Worm (Caenorhabditis elegans) whole organism, L1 larva: ENCODE data around the gene otpl-6.
"Not testable (repeated sequence)": the region's sequence is repeated elsewhere in the genome, so short reads cannot be mapped to it uniquely, and the experiment has no call there.

Experiments used
- C16A3.4 ChIP-seq: fragments of 150-350 bp; optimal IDR thresholded peaks from 2 replicates; lab custom pipeline; 2014; ENCODE audit warnings: missing biosample characterization, missing genetic modification characterization
- F16B12.6 ChIP-seq: fragments of 150-350 bp; optimal IDR thresholded peaks from 2 replicates; lab custom pipeline; 2014; ENCODE audit warnings: missing biosample characterization, missing genetic modification characterization
- aha-1 ChIP-seq: fragments of 150-350 bp; optimal IDR thresholded peaks from 2 replicates; lab custom pipeline; 2014; ENCODE audit warnings: missing biosample characterization, missing genetic modification characterization
- aly-2 ChIP-seq: fragments of 150-350 bp; optimal IDR thresholded peaks from 2 replicates; lab custom pipeline; 2014; ENCODE audit warnings: missing biosample characterization, missing genetic modification characterization
- ceh-63 ChIP-seq: fragments of 200-800 bp; sonication (Bioruptor generic); optimal IDR thresholded peaks from 2 replicates; lab custom pipeline; 2018; ENCODE audit warnings: mild to moderate bottlenecking, missing genetic modification characterization, missing compliant biosample characterization
- ceh-8 ChIP-seq: fragments of 200-800 bp; sonication (Bioruptor generic); optimal IDR thresholded peaks from 2 replicates; lab custom pipeline; 2018; ENCODE audit warnings: mild to moderate bottlenecking, missing genetic modification characterization, moderate library complexity, missing compliant biosample characterization
- ceh-88 ChIP-seq: fragments of 200-800 bp; sonication (Bioruptor generic); IDR thresholded peaks from 2 replicates; pipeline ENCODE4 v1.3.6; 2022; ENCODE audit warnings: missing genetic modification characterization, missing compliant biosample characterization
- ces-1 ChIP-seq: fragments of 150-350 bp; optimal IDR thresholded peaks from 2 replicates; lab custom pipeline; 2014; ENCODE audit warnings: missing biosample characterization, missing genetic modification reagents, missing genetic modification characterization
- efl-1 ChIP-seq, 4 experiments: fragments of 150-350 bp; optimal IDR thresholded peaks in 3 of 4; peaks in 1 of 4; 1 replicate in 1 of 4; 2 replicates in 3 of 4; lab custom pipeline; 2014; ENCODE audit warnings: missing biosample characterization in 2 of 4, missing genetic modification characterization in 2 of 4, missing genetic modification reagents in 2 of 4
- efl-3 ChIP-seq: fragments of 200-800 bp; sonication (Bioruptor generic); optimal IDR thresholded peaks from 2 replicates; lab custom pipeline; 2018; ENCODE audit warnings: mild to moderate bottlenecking, missing genetic modification characterization, missing compliant biosample characterization
- egl-27 ChIP-seq, 2 experiments: fragments of 150-350 bp in 1 of 2; sonication (generic microtip); optimal IDR thresholded peaks; 3 replicates each; lab custom pipeline; 2017 to 2018; ENCODE audit warnings: missing biosample characterization in 2 of 2, missing genetic modification characterization in 2 of 2, missing genetic modification reagents in 2 of 2
- fkh-10 ChIP-seq: sonication (generic microtip); optimal IDR thresholded peaks from 2 replicates; lab custom pipeline; 2017; ENCODE audit warnings: missing biosample characterization, missing genetic modification reagents, missing genetic modification characterization
- fkh-4 ChIP-seq: sonication (generic microtip); optimal IDR thresholded peaks from 2 replicates; lab custom pipeline; 2016; ENCODE audit warnings: missing compliant biosample characterization, missing genetic modification characterization, borderline replicate concordance
- grh-1 ChIP-seq: fragments of 200-800 bp; sonication (Bioruptor generic); IDR thresholded peaks from 2 replicates; pipeline ENCODE4 v1.3.6; 2022; ENCODE audit warnings: missing genetic modification reagents, missing genetic modification characterization, missing compliant biosample characterization
- hlh-4 ChIP-seq: sonication (generic microtip); optimal IDR thresholded peaks from 2 replicates; lab custom pipeline; 2016; ENCODE audit warnings: mild to moderate bottlenecking, missing genetic modification characterization, missing compliant biosample characterization
- hpl-2 ChIP-seq: fragments of 150-350 bp; optimal IDR thresholded peaks from 2 replicates; lab custom pipeline; 2014; ENCODE audit warnings: missing biosample characterization, missing genetic modification reagents, missing genetic modification characterization
- isw-1 ChIP-seq: fragments of 200-800 bp; sonication (Bioruptor generic); IDR thresholded peaks from 2 replicates; pipeline ENCODE4 v1.3.6; 2022; ENCODE audit warnings: missing genetic modification characterization, missing compliant biosample characterization
- jun-1 ChIP-seq: fragments of 150-350 bp; optimal IDR thresholded peaks from 2 replicates; lab custom pipeline; 2014; ENCODE audit warnings: missing biosample characterization, missing genetic modification reagents, missing genetic modification characterization
- lin-14 ChIP-seq: fragments of 200-800 bp; sonication (Bioruptor generic); optimal IDR thresholded peaks from 2 replicates; lab custom pipeline; 2018; ENCODE audit warnings: mild to moderate bottlenecking, missing genetic modification characterization, moderate library complexity, missing compliant biosample characterization
- lin-15B ChIP-seq: fragments of 150-350 bp; sonication (generic microtip); optimal IDR thresholded peaks from 3 replicates; lab custom pipeline; 2014; ENCODE audit warnings: missing biosample characterization, missing genetic modification characterization
- nhr-12 ChIP-seq: sonication (generic microtip); optimal IDR thresholded peaks from 2 replicates; lab custom pipeline; 2017; ENCODE audit warnings: missing biosample characterization, missing genetic modification characterization
- nhr-19 ChIP-seq: fragments of 200-800 bp; sonication (Bioruptor generic); conservative IDR thresholded peaks from 2 replicates; pipeline ENCODE4 v1.3.6; 2022; ENCODE audit warnings: missing genetic modification characterization, missing compliant biosample characterization
- nhr-20 ChIP-seq: sonication (generic microtip); optimal IDR thresholded peaks from 2 replicates; lab custom pipeline; 2016; ENCODE audit warnings: mild to moderate bottlenecking, missing genetic modification characterization, missing compliant biosample characterization
- nhr-47 ChIP-seq: sonication (generic microtip); optimal IDR thresholded peaks from 2 replicates; lab custom pipeline; 2016; ENCODE audit warnings: mild to moderate bottlenecking, missing genetic modification characterization, moderate library complexity, missing compliant biosample characterization
- nhr-71 ChIP-seq: sonication (generic microtip); optimal IDR thresholded peaks from 2 replicates; lab custom pipeline; 2016; ENCODE audit warnings: mild to moderate bottlenecking, missing genetic modification characterization, moderate library complexity, missing compliant biosample characterization
- nhr-77 ChIP-seq: fragments of 150-350 bp; optimal IDR thresholded peaks from 2 replicates; lab custom pipeline; 2014; ENCODE audit warnings: missing biosample characterization, missing genetic modification characterization
- nhr-85 ChIP-seq: sonication (generic microtip); peaks from one replicate; lab custom pipeline; 2016; ENCODE audit warnings: missing genetic modification characterization, inconsistent platforms, missing compliant biosample characterization
- nhr-90 ChIP-seq: sonication (generic microtip); optimal IDR thresholded peaks from 2 replicates; lab custom pipeline; 2016; ENCODE audit warnings: mild to moderate bottlenecking, missing genetic modification characterization, missing compliant biosample characterization; ENCODE audit not compliant: poor library complexity
- pag-3 ChIP-seq: sonication (generic microtip); optimal IDR thresholded peaks from 2 replicates; lab custom pipeline; 2017; ENCODE audit warnings: missing genetic modification characterization, mild to moderate bottlenecking, missing compliant biosample characterization, antibody characterized with exemption, borderline replicate concordance; ENCODE audit not compliant: insufficient read depth
- pax-3 ChIP-seq: fragments of 200-800 bp; sonication (Bioruptor generic); optimal IDR thresholded peaks from 2 replicates; lab custom pipeline; 2018; ENCODE audit warnings: mild to moderate bottlenecking, missing genetic modification characterization, moderate library complexity, missing compliant biosample characterization
- rnt-1 ChIP-seq: sonication (generic microtip); optimal IDR thresholded peaks from 2 replicates; lab custom pipeline; 2016; ENCODE audit warnings: mild to moderate bottlenecking, missing genetic modification characterization, moderate library complexity, missing compliant biosample characterization
- snu-23 ChIP-seq: sonication (generic microtip); optimal IDR thresholded peaks from 2 replicates; lab custom pipeline; 2016; ENCODE audit warnings: missing genetic modification characterization, missing compliant biosample characterization
- sox-4 ChIP-seq: sonication (generic microtip); optimal IDR thresholded peaks from 2 replicates; lab custom pipeline; 2016; ENCODE audit warnings: missing genetic modification characterization, missing compliant biosample characterization
- swsn-7 ChIP-seq: sonication (generic microtip); optimal IDR thresholded peaks from 2 replicates; lab custom pipeline; 2016; ENCODE audit warnings: missing genetic modification characterization, missing compliant biosample characterization
- tbx-2 ChIP-seq: sonication (generic microtip); optimal IDR thresholded peaks from 2 replicates; lab custom pipeline; 2016; ENCODE audit warnings: missing genetic modification characterization, missing compliant biosample characterization
- zip-4 ChIP-seq: fragments of 200-800 bp; sonication (Bioruptor generic); optimal IDR thresholded peaks from 2 replicates; lab custom pipeline; 2018; ENCODE audit warnings: mild to moderate bottlenecking, missing genetic modification characterization, moderate library complexity, missing compliant biosample characterization
- ztf-11 ChIP-seq, 2 experiments: sonication (generic microtip); optimal IDR thresholded peaks; 2 replicates each; lab custom pipeline; 2016 to 2017; ENCODE audit warnings: missing genetic modification characterization in 2 of 2, missing biosample characterization in 1 of 2, missing compliant biosample characterization in 1 of 2

The otpl-6 gene

DNA sequence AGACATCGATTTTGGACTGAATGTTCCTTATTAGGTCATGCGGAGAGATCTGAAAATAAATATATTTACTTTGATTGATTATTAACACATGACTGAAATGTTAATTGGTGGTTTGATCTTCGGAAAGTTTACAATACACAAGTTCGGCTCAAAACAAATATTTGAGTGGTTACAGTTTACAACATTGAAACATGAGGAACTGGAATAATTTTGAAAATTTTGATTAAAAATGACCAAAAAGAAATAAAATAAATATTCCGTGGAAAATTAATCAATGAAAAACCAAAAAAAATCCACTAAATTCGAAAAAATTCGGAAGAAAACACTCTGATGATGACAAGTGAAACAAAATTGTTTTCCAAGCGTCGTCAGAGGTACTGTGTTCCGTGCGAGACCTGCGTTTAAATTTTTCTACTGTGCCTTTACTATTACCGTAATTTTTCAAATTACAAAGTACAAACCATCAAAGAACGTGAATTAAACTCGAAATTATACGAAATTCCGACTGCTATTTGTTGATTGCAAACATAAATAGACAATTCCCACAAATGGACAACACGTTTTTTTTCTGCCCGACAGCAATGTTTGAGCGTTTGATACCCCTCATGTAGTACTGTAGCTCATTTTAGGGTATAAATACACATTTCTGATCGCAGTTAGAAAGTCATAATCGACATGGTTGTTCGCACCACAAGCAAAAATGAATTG lies 4.9 kb upstream of the otpl-6 start, which contains the start of the genes F45F2.11 and otpl-7:
Gene F45F2.11 (minus strand): TSS at position 51 of the 708 bp plus-strand sequence.
Gene otpl-7 (plus strand): TSS at position 658 of the 708 bp plus-strand sequence.
- TF ChIP-seq fkh-4 (tag; lab: Kevin White, UChicago) (no peak), ceh-63 (GFP tag; lab: Kevin White, UChicago) (no peak), lin-15B (no peak), C16A3.4 (tag; lab: Kevin White, UChicago) (no peak), nhr-12 (no peak), hlh-4 (tag; lab: Kevin White, UChicago) (no peak), tbx-2 (tag; lab: Kevin White, UChicago) (no peak), hpl-2 (GFP tag; lab: Kevin White, UChicago) (no peak), aha-1 (no peak), pag-3 (tag; lab: Kevin White, UChicago) (no peak), ces-1 (GFP tag; lab: Kevin White, UChicago) (no peak), jun-1 (tag; lab: Kevin White, UChicago) (no peak), nhr-77 (tag; lab: Kevin White, UChicago) (no peak), zip-4 (GFP tag; lab: Kevin White, UChicago) (no peak), ceh-8 (GFP tag; lab: Kevin White, UChicago) (no peak), fkh-10 (GFP tag; lab: Kevin White, UChicago) (no peak), snu-23 (GFP tag; lab: Kevin White, UChicago) (no peak), sox-4 (no peak), pax-3 (tag; lab: Kevin White, UChicago) (no peak)

DNA sequence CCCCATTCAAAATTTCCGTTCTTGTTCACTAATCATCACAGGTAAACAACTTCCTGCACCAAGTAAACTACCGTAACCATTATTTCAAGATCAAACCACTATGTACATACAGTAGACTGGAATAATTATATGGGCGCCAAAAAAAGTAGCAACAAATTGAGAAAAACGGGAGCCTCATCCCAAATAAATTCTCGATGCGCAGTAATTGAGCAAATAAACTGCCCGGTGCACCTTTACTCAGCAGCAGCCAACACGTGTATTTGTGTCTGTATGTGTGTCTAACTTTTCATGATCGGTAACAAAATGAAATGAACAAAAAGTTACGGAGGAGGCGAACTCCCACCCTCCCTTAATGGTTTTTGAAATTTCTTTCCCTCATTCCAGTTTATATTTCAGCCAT lies 3.3 kb downstream of the otpl-6 start, which contains the start of gene otpl-5:
Gene otpl-5 (plus strand): TSS at position 301 of the 400 bp plus-strand sequence.
- TF ChIP-seq zip-4 (GFP tag; lab: Kevin White, UChicago) (no peak), F16B12.6 (no peak), aly-2 (tag; lab: Kevin White, UChicago) (no peak)

DNA sequence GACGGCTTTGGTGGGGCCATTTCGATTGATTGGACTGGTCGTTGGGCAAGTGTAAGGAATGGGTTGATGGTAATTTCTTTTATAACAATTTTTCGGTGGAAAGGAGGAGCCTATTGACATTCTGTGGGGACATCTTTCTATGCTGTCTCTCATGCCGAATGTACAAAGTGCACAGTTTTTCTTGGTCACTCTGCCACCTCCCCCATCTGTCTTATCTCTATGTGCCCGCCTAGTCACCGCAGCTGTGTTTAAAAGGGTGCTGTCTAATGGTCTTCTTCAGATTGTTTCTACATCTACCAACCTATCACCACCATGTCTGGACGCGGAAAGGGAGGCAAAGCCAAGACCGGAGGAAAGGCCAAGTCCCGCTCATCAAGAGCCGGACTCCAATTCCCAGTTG lies 7.2 kb downstream of the otpl-6 start, which contains the start of the genes his-8 and his-7:
Gene his-8 (minus strand): TSS at position 20 of the 400 bp plus-strand sequence.
Gene his-7 (plus strand): TSS at position 313 of the 400 bp plus-strand sequence.
- not testable (repeated sequence) for TF ChIP-seq efl-1 (optimal IDR thresholded peaks at IDR 0.05; lab: Kevin White, UChicago)
- peak in 1 of 2 experiments; percentile 40 for TF ChIP-seq efl-1 (GFP tag; optimal IDR thresholded peaks at IDR 0.05 in 1 of 2; lab: Kevin White, UChicago)

DNA sequence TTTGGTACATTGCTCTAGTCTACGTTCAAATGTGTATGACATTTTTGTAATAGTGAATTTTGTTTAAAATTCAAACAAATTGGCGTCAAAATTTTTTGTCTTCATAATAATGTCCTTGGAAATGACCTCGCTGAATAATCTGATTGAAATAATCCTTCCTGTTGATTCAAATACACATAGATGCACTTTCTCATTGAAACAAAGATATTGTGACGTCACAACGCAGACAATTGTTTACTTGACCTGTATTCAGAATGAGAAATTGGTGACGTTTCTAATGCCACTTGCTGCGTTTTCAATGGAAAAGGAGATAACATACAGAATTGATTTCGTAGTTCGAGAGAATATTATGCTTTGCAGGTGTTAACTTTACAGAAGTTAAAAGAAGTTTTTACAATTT lies 8.0 kb downstream of the otpl-6 start:
- TF ChIP-seq nhr-85 (tag; lab: Kevin White, UChicago): peak; percentile 87
- TF ChIP-seq egl-27 (tag; optimal IDR thresholded peaks at IDR 0.05; lab: Kevin White, UChicago): no peak

DNA sequence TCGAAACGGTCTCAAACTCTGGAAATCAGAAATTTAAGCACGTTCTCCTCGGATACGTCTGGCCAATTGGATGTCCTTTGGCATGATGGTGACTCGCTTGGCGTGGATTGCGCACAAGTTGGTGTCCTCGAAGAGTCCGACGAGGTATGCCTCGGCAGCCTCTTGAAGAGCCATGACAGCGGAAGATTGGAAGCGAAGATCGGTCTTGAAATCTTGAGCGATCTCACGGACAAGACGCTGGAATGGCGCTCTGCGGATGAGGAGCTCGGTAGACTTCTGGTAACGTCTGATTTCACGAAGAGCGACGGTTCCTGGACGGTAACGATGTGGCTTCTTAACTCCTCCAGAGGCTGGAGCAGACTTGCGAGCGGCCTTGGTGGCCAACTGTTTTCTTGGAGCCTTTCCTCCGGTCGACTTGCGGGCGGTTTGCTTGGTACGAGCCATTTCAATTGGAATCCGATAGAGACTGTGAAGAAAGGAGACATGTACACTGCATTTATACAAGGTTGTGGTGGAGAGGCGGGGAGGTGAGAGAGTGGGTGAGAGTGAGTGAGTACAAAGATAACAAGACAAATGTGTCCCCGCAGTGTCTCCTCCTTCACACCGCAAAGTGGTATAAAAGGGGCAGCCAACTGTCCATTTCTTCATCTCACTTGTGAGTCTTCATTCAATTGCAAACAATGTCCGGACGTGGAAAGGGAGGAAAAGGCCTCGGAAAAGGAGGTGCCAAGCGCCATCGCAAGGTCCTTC lies 8.8 kb downstream of the otpl-6 start, which contains the start of the genes his-6 and his-5:
Gene his-6 (minus strand): TSS at position 444 of the 750 bp plus-strand sequence.
Gene his-5 (plus strand): TSS at position 681 of the 750 bp plus-strand sequence.
- TF ChIP-seq ztf-11 (tag; optimal IDR thresholded peaks at IDR 0.05; lab: Kevin White, UChicago) (peak in 1 of 2 experiments; percentile 60), lin-14 (GFP tag; lab: Kevin White, UChicago) (peak; percentile 80), nhr-47 (peak; percentile 44), nhr-71 (tag; lab: Kevin White, UChicago) (peak; percentile 50), ceh-88 (GFP tag; lab: Robert Waterston, UW) (peak; percentile 8; the same call in 1 of the 2 replicates), nhr-20 (tag; lab: Kevin White, UChicago) (peak; percentile 43), nhr-85 (tag; lab: Kevin White, UChicago) (peak; percentile 76), grh-1 (GFP tag; lab: Robert Waterston, UW) (peak; percentile 88), nhr-90 (tag; lab: Kevin White, UChicago) (peak; percentile 30), isw-1 (GFP tag; lab: Robert Waterston, UW) (peak; percentile 24; the same call in 1 of the 2 replicates), snu-23 (GFP tag; lab: Kevin White, UChicago) (peak; percentile 41), swsn-7 (tag; lab: Kevin White, UChicago) (peak; percentile 62), rnt-1 (tag; lab: Kevin White, UChicago) (peak; percentile 23), efl-3 (GFP tag; lab: Kevin White, UChicago) (peak; percentile 17), nhr-19 (GFP tag; lab: Robert Waterston, UW) (peak; percentile 66)
